Worm (Caenorhabditis elegans): ENCODE measurements around the gene adt-3.

- TF ChIP-seq sem-2 (GFP tag; optimal IDR thresholded peaks at IDR 0.05): no peak
- TF ChIP-seq elt-3 (tag; optimal IDR thresholded peaks at IDR 0.05): no peak
- no peak for TF ChIP-seq lin-13 (tag; optimal IDR thresholded peaks at IDR 0.05)
- TF ChIP-seq lin-32 (GFP tag; optimal IDR thresholded peaks at IDR 0.05): no peak
- no peak for TF ChIP-seq mep-1 (tag; optimal IDR thresholded peaks at IDR 0.05)
- TF ChIP-seq nhr-76 (tag; optimal IDR thresholded peaks at IDR 0.05): no peak
- no peak for TF ChIP-seq blmp-1 (tag; optimal IDR thresholded peaks at IDR 0.05)
- TF ChIP-seq unc-62 (GFP tag; optimal IDR thresholded peaks at IDR 0.05): no peak
- TF ChIP-seq nhr-28 (tag; optimal IDR thresholded peaks at IDR 0.05): no peak
- no peak for TF ChIP-seq drap-1 (GFP tag; optimal IDR thresholded peaks at IDR 0.05)
- TF ChIP-seq lsy-2 (tag; optimal IDR thresholded peaks at IDR 0.05): no peak
- TF ChIP-seq pha-4 (tag; optimal IDR thresholded peaks at IDR 0.05): no peak
- no peak for TF ChIP-seq nhr-12 (tag; optimal IDR thresholded peaks at IDR 0.05)
- TF ChIP-seq nhr-237 (tag; optimal IDR thresholded peaks at IDR 0.05): no peak
These were observed 50.9 kb downstream of the adt-3 start for ce11 chrX:3982370-3982769.

All from whole organism, mixed stage, embryonic.